Fruit fly (Drosophila melanogaster): ENCODE results near the gene CG43362.

Gene CG43362

dm6 chr2L:18331612-18332011 is 40.4 kb upstream of the CG43362 start:
- TF ChIP-seq Xrp1 (GFP tag; IDR thresholded peaks at IDR 0.05): peak; percentile 8; the same call in 1 of the 2 replicates
- TF ChIP-seq CHES-1-like (GFP tag; optimal IDR thresholded peaks at IDR 0.05): no peak
- 0 out of 3 replicates have a peak, but pooled peaks have one; percentile 4 for TF ChIP-seq CG2199 (GFP tag; IDR thresholded peaks at IDR 0.05)
- TF ChIP-seq CG3163 (GFP tag; optimal IDR thresholded peaks at IDR 0.05): no peak
- TF ChIP-seq dati (GFP tag; IDR thresholded peaks at IDR 0.05): no peak
- peak; percentile 33 for TF ChIP-seq Med (GFP tag)
- peak; percentile 88 for TF ChIP-seq CG11504 (tag; optimal IDR thresholded peaks at IDR 0.05)
- TF ChIP-seq CG4730 (GFP tag; IDR thresholded peaks at IDR 0.05): no peak
- peak; percentile 7 for TF ChIP-seq Sox102F (GFP tag; optimal IDR thresholded peaks at IDR 0.05)
- peak; percentile 66 for TF ChIP-seq Drgx (GFP tag; IDR thresholded peaks at IDR 0.05)
- TF ChIP-seq Fer2 (tag; optimal IDR thresholded peaks at IDR 0.05): no peak
- TF ChIP-seq cad (GFP tag; optimal IDR thresholded peaks at IDR 0.05): no peak
- TF ChIP-seq Ets65A (GFP tag): peak; percentile 54
- no peak for TF ChIP-seq CG3065 (GFP tag; optimal IDR thresholded peaks at IDR 0.05)
- TF ChIP-seq Aef1 (GFP tag; IDR thresholded peaks at IDR 0.05): no peak
- TF ChIP-seq tx (GFP tag; optimal IDR thresholded peaks at IDR 0.05): no peak
- no peak for TF ChIP-seq chm (GFP tag; IDR thresholded peaks at IDR 0.05)
- TF ChIP-seq CoRest (tag; optimal IDR thresholded peaks at IDR 0.05): no peak
- TF ChIP-seq Stat92E (GFP tag; optimal IDR thresholded peaks at IDR 0.05): no peak
- peak; percentile 6; the same call in 1 of the 2 replicates for TF ChIP-seq ara (GFP tag; IDR thresholded peaks at IDR 0.05)

dm6 chr2L:18328737-18329136 is 37.5 kb upstream of the CG43362 start:
- TF ChIP-seq Usf (GFP tag; optimal IDR thresholded peaks at IDR 0.05) (no peak), grn (GFP tag; optimal IDR thresholded peaks at IDR 0.05) (no peak), Hmr (GFP tag; optimal IDR thresholded peaks at IDR 0.05) (peak; percentile 35), lbe (GFP tag; optimal IDR thresholded peaks at IDR 0.05) (no peak), disco-r (GFP tag; optimal IDR thresholded peaks at IDR 0.05) (no peak), NK7.1 (GFP tag; optimal IDR thresholded peaks at IDR 0.05) (no peak), run (tag; optimal IDR thresholded peaks at IDR 0.05) (no peak), CG34376 (GFP tag; optimal IDR thresholded peaks at IDR 0.05) (no peak), Dfd (GFP tag; optimal IDR thresholded peaks at IDR 0.05) (no peak), Neu2 (GFP tag; optimal IDR thresholded peaks at IDR 0.05; ENCODE audit: borderline replicate concordance) (no peak), dmrt99B (tag; optimal IDR thresholded peaks at IDR 0.05) (peak; percentile 64), CG15696 (tag; optimal IDR thresholded peaks at IDR 0.05) (no peak), lab (GFP tag; optimal IDR thresholded peaks at IDR 0.05) (peak; percentile 50), kni (GFP tag; optimal IDR thresholded peaks at IDR 0.05) (no peak), dysf (GFP tag; IDR thresholded peaks at IDR 0.05) (peak; percentile 70), unpg (GFP tag; optimal IDR thresholded peaks at IDR 0.05) (peak; percentile 60), CG34422 (GFP tag; IDR thresholded peaks at IDR 0.05) (no peak), fd102C (GFP tag; optimal IDR thresholded peaks at IDR 0.05) (no peak), bab2 (GFP tag; optimal IDR thresholded peaks at IDR 0.05) (peak; percentile 36), CG9876 (GFP tag; optimal IDR thresholded peaks at IDR 0.05) (no peak), CG13775 (GFP tag; optimal IDR thresholded peaks at IDR 0.05) (no peak), sens-2 (GFP tag; IDR thresholded peaks at IDR 0.05) (peak; percentile 23; the same call in 1 of the 2 replicates), Camta (GFP tag; optimal IDR thresholded peaks at IDR 0.05) (no peak), repo (GFP tag; optimal IDR thresholded peaks at IDR 0.05) (no peak), CG11247 (GFP tag; IDR thresholded peaks at IDR 0.05) (0 out of 2 replicates have a peak, but pooled peaks have one; percentile 52), CG4820 (GFP tag; optimal IDR thresholded peaks at IDR 0.05) (no peak), CG17186 (GFP tag; optimal IDR thresholded peaks at IDR 0.05) (no peak), onecut (GFP tag; IDR thresholded peaks at IDR 0.05) (no peak), Max (GFP tag; optimal IDR thresholded peaks at IDR 0.05) (no peak), Trl (optimal IDR thresholded peaks at IDR 0.05) (no peak), Trl (GFP tag; optimal IDR thresholded peaks at IDR 0.05) (no peak), usp (GFP tag; optimal IDR thresholded peaks at IDR 0.05) (no peak), tx (GFP tag; optimal IDR thresholded peaks at IDR 0.05) (peak; percentile 24), fd64A (GFP tag; optimal IDR thresholded peaks at IDR 0.05) (peak; percentile 19)
